Worm (Caenorhabditis elegans): ENCODE results near the gene nhr-130.

DNA sequence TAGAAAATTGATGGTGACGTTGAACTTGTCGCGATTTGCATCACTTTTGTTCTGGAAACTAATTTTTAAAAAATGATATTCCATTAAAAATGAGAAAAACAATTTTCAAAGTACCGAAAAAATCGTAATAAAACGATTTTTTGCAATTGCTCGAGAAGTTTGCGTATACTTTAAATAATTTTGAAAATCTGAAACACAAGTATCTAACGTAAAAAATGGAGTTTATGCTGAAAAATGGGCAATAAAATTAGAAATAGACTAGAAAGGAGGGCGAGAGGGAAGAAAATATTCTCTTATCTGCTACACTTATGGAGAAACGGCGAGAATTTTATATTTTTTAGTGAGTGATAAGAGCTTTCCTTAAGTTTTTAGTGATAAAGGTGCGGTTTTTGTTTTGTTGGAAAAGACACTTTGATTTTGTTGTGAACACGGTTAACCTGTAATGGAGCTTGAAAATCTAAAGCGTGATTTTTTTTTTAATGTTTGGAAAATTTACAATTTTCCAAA lies at the start of gene nhr-130:
- TF ChIP-seq ama-1 (optimal IDR thresholded peaks at IDR 0.05): no peak
- TF ChIP-seq tbx-37 (GFP tag; conservative IDR thresholded peaks at IDR 0.05): no peak
- TF ChIP-seq sea-1 (GFP tag; conservative IDR thresholded peaks at IDR 0.05): no peak
- TF ChIP-seq tbx-11 (GFP tag; IDR thresholded peaks at IDR 0.05): no peak
- TF ChIP-seq hnd-1 (tag; optimal IDR thresholded peaks at IDR 0.05): no peak
- no peak for TF ChIP-seq B0310.2 (tag; optimal IDR thresholded peaks at IDR 0.05)
- TF ChIP-seq flt-1 (GFP tag; IDR thresholded peaks at IDR 0.05): no peak
- TF ChIP-seq pes-1 (GFP tag; IDR thresholded peaks at IDR 0.05): no peak
- TF ChIP-seq ets-7 (tag; optimal IDR thresholded peaks at IDR 0.05): no peak
- no peak for TF ChIP-seq aly-1 (tag; optimal IDR thresholded peaks at IDR 0.05)
- no peak for TF ChIP-seq hmg-4 (GFP tag; optimal IDR thresholded peaks at IDR 0.05)
- TF ChIP-seq ceh-36 (tag; optimal IDR thresholded peaks at IDR 0.05): no peak
- TF ChIP-seq tra-4 (tag; optimal IDR thresholded peaks at IDR 0.05): no peak

Data from whole organism, early embryonic.